Worm (Caenorhabditis elegans): Measurements from ENCODE around the gene F55F10.1.

F55F10.1 gene

DNA sequence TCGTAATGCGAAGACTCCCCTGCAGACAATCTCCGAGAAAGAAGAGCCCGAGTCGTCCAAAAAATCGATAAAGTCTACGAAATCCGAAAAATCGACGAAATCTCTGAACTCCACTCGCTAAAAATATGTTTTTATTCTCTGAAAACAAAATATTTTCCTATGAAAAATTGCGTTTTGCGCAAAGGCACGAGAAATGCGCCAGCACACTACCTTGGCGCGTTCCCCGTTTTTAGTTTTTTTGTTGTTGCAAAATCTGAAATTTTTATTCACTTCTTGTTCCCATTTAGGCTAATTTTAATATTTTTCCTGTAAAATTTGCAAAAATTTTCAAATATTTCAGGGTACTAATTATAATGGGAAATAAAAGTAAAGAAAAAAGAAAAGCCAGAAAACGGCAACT, at the start of gene F55F10.1 (continued):
- no peak for TF ChIP-seq lin-29 (GFP tag; IDR thresholded peaks at IDR 0.05)
- no peak for TF ChIP-seq saeg-2 (GFP tag; IDR thresholded peaks at IDR 0.05)
- no peak for TF ChIP-seq pqm-1 (tag; optimal IDR thresholded peaks at IDR 0.05)
- TF ChIP-seq vab-7 (GFP tag; IDR thresholded peaks at IDR 0.05) = no peak
- peak; percentile 39 for TF ChIP-seq rbr-2 (tag; optimal IDR thresholded peaks at IDR 0.05)
- TF ChIP-seq aha-1 (tag) = peak; percentile 47
- no peak for TF ChIP-seq egl-27 (tag; optimal IDR thresholded peaks at IDR 0.05)
- no peak for TF ChIP-seq dve-1 (tag; optimal IDR thresholded peaks at IDR 0.05; ENCODE audit: insufficient read depth)
- no peak for TF ChIP-seq jun-1 (tag; optimal IDR thresholded peaks at IDR 0.05)
- no peak for TF ChIP-seq Y5F2A.4 (GFP tag; optimal IDR thresholded peaks at IDR 0.05)
- TF ChIP-seq hmg-1.1 (GFP tag; IDR thresholded peaks at IDR 0.05) = 0 out of 2 replicates have a peak, but pooled peaks have one; percentile 23
- no peak for TF ChIP-seq ceh-20 (GFP tag; IDR thresholded peaks at IDR 0.05)
- TF ChIP-seq attf-4 (tag; optimal IDR thresholded peaks at IDR 0.05) = no peak
- no peak for TF ChIP-seq nhr-28 (tag; optimal IDR thresholded peaks at IDR 0.05)
- no peak for TF ChIP-seq ces-1 (GFP tag; optimal IDR thresholded peaks at IDR 0.05)
- TF ChIP-seq nhr-237 (tag; optimal IDR thresholded peaks at IDR 0.05) = no peak
- TF ChIP-seq F49E8.2 (tag; optimal IDR thresholded peaks at IDR 0.05; ENCODE audit: borderline replicate concordance) = no peak
- TF ChIP-seq nhr-77 (tag; optimal IDR thresholded peaks at IDR 0.05) = peak; percentile 24
- peak in 1 of 2 experiments; percentile 84 for TF ChIP-seq lsy-2 (tag; optimal IDR thresholded peaks at IDR 0.05)
- no peak for TF ChIP-seq nhr-10 (tag; optimal IDR thresholded peaks at IDR 0.05)
- no peak for TF ChIP-seq lin-15B (tag; optimal IDR thresholded peaks at IDR 0.05)
- no peak for TF ChIP-seq snpc-1.2 (GFP tag; IDR thresholded peaks at IDR 0.05)
- peak; percentile 33 for TF ChIP-seq nhr-6 (tag; optimal IDR thresholded peaks at IDR 0.05)
- TF ChIP-seq ztf-7 (tag; optimal IDR thresholded peaks at IDR 0.05) = no peak
- TF ChIP-seq madf-5 (GFP tag; IDR thresholded peaks at IDR 0.05) = no peak
- no peak for TF ChIP-seq ceh-44 (GFP tag; IDR thresholded peaks at IDR 0.05)
- no peak for TF ChIP-seq ctbp-1 (GFP tag; IDR thresholded peaks at IDR 0.05)
- no peak for TF ChIP-seq nhr-48 (tag; optimal IDR thresholded peaks at IDR 0.05)
- no peak for TF ChIP-seq D1046.2 (GFP tag; IDR thresholded peaks at IDR 0.05)
- no peak for TF ChIP-seq unc-39 (tag; optimal IDR thresholded peaks at IDR 0.05)
- TF ChIP-seq daf-19 (GFP tag; conservative IDR thresholded peaks at IDR 0.05) = no peak
- no peak for TF ChIP-seq lin-39 (tag; optimal IDR thresholded peaks at IDR 0.05)
- no peak for TF ChIP-seq ceh-32 (tag; optimal IDR thresholded peaks at IDR 0.05; ENCODE audit: poor library complexity)
- no peak for TF ChIP-seq zfp-3 (GFP tag; conservative IDR thresholded peaks at IDR 0.05)
- no peak for TF ChIP-seq nhr-42 (GFP tag; IDR thresholded peaks at IDR 0.05)
- TF ChIP-seq mes-2 (tag; optimal IDR thresholded peaks at IDR 0.05; ENCODE audit: poor library complexity, severe bottlenecking) = peak; percentile 82
- TF ChIP-seq tra-1 (GFP tag; IDR thresholded peaks at IDR 0.05) = no peak
- TF ChIP-seq zfp-2 (tag; optimal IDR thresholded peaks at IDR 0.05) = no peak
- no peak for TF ChIP-seq F44E2.7 (GFP tag; IDR thresholded peaks at IDR 0.05)
- TF ChIP-seq T26A8.4 (GFP tag; IDR thresholded peaks at IDR 0.05) = peak; percentile 59; the same call in 1 of the 2 replicates
- TF ChIP-seq dpl-1 (GFP tag; optimal IDR thresholded peaks at IDR 0.05) = peak; percentile 79
- no peak for TF ChIP-seq mdt-29 (GFP tag; IDR thresholded peaks at IDR 0.05)
- no peak for TF ChIP-seq tag-97 (GFP tag; IDR thresholded peaks at IDR 0.05)
- TF ChIP-seq unc-62 (GFP tag; optimal IDR thresholded peaks at IDR 0.05 in 1 of 2) = peak in 1 of 2 experiments; percentile 12
- TF ChIP-seq unc-62 (tag; optimal IDR thresholded peaks at IDR 0.05) = no peak
- no peak for TF ChIP-seq spr-3 (GFP tag; optimal IDR thresholded peaks at IDR 0.05)
- no peak for TF ChIP-seq lir-3 (tag; optimal IDR thresholded peaks at IDR 0.05)
- TF ChIP-seq nhr-11 (tag; optimal IDR thresholded peaks at IDR 0.05) = no peak
- TF ChIP-seq unc-130 (GFP tag; optimal IDR thresholded peaks at IDR 0.05) = no peak
- TF ChIP-seq daf-12 (tag; optimal IDR thresholded peaks at IDR 0.05) = no peak
- TF ChIP-seq sdz-12 (GFP tag; optimal IDR thresholded peaks at IDR 0.05) = no peak
- no peak for TF ChIP-seq ZK546.5 (tag; optimal IDR thresholded peaks at IDR 0.05)
- no peak for TF ChIP-seq Y105C5A.15 (GFP tag; IDR thresholded peaks at IDR 0.05)

Measured in whole organism, L4 larva.